Fruit fly (Drosophila melanogaster): ENCODE data around the gene dnt.

The dnt gene

DNA sequence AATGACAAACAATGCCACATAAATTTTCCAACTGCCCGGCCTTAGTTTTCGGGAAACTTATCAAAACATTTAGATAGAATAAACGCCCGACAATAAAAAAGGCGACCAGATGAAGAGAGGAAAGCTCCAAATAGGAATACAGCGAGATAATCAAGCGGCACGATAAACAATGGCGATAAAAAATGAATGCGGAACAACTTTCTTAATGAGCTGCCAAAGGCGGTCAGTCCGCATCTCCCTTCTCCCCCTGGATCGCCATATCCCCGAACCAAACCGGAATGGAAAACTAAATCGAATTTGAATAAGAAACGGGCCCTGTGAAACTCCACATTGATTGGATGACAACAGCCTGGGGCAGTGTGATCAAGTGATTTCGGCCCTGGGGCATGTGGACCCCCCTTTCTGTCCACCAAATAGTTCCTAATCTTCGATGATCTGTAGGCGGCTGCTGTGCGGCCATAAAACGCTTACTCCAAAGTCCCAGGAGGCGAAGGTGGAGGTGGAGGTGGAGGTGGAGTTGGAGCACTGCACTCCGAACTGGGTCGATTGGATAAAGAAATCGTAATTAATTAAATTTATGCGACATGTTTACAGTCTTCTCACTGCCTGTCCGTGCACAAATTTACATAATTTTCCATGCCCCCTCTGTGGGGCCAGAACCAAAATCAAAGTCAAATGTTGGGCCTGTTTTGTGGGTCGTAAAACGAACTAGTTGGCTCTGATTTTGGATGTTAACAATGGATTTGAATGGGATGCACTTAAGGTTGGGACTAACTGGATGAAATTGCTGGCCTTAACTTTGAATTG lies 42.0 kb downstream of the dnt start:
- TF ChIP-seq Clk (GFP tag; optimal IDR thresholded peaks at IDR 0.05) (no peak), kay (GFP tag; ENCODE audit: borderline replicate concordance) (no peak), pad (GFP tag; optimal IDR thresholded peaks at IDR 0.05) (no peak)

DNA sequence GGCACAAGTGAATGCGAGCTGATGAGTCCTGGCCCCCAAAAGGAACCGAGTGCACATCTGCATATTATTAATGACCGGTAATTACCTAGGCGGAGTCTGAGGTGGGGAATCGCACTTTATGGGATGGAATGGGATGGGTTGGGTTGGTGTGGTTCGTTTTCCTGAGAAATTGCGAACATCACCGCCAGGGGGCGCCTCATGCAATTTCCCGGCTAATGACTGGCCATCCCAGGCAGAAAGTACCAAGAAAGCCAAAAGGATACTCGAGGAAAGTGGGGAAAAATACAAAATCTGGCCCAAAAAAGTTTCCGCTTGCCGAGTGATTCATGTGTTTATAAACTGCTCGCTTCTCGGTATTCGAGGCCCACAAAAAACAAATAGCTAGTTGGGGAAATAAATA lies 43.7 kb downstream of the dnt start:
- TF ChIP-seq pad (GFP tag; optimal IDR thresholded peaks at IDR 0.05) = no peak
- TF ChIP-seq Crg-1 (GFP tag; optimal IDR thresholded peaks at IDR 0.05) = no peak
- no peak for TF ChIP-seq Clk (GFP tag; optimal IDR thresholded peaks at IDR 0.05)
- no peak for TF ChIP-seq CG7045 (GFP tag; optimal IDR thresholded peaks at IDR 0.05)
- no peak for TF ChIP-seq Mnt (GFP tag; optimal IDR thresholded peaks at IDR 0.05)
- TF ChIP-seq tj (GFP tag; optimal IDR thresholded peaks at IDR 0.05) = no peak
- TF ChIP-seq kay (GFP tag; ENCODE audit: borderline replicate concordance) = no peak
- TF ChIP-seq CG14711 (tag; optimal IDR thresholded peaks at IDR 0.05) = no peak
- TF ChIP-seq CG1620 (GFP tag; optimal IDR thresholded peaks at IDR 0.05) = no peak
- TF ChIP-seq CG12768 (GFP tag; optimal IDR thresholded peaks at IDR 0.05) = no peak
- no peak for TF ChIP-seq ovo (GFP tag; optimal IDR thresholded peaks at IDR 0.05)
- TF ChIP-seq CG11617 (GFP tag; optimal IDR thresholded peaks at IDR 0.05) = no peak
- no peak for TF ChIP-seq CG33017 (tag; optimal IDR thresholded peaks at IDR 0.05)

- TF ChIP-seq Crg-1 (GFP tag; optimal IDR thresholded peaks at IDR 0.05) (no peak), CG33017 (tag; optimal IDR thresholded peaks at IDR 0.05) (no peak), toe (GFP tag; optimal IDR thresholded peaks at IDR 0.05) (no peak), pad (GFP tag; optimal IDR thresholded peaks at IDR 0.05) (no peak), Mnt (GFP tag; optimal IDR thresholded peaks at IDR 0.05) (no peak), bab1 (GFP tag; optimal IDR thresholded peaks at IDR 0.05) (no peak), Hr96 (GFP tag; optimal IDR thresholded peaks at IDR 0.05) (no peak), CG11617 (GFP tag; optimal IDR thresholded peaks at IDR 0.05) (no peak), CG7045 (GFP tag; optimal IDR thresholded peaks at IDR 0.05) (no peak), kay (GFP tag; ENCODE audit: borderline replicate concordance) (no peak), Clk (GFP tag; optimal IDR thresholded peaks at IDR 0.05) (no peak)
Observed at dm6 chr2L:19317778-19318177, 45.2 kb downstream of the dnt start.

DNA sequence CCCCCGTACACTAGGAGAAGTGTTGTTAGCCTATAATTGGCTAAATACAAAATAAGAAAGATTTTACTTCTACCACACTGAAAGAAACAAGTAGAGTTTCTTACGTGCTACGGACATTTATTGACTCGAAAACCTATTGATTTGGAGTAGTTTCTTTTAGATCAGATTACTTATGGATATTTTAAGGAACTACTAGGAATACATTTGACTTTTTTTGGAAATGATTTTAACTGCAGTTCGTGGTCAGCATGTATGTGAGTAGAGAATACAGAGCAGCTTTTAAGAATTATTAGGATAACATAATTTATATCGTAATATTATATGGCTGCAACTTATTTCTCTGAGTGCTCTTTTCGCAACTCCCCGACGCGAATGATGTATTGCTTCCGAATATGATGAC lies 48.4 kb downstream of the dnt start:
- TF ChIP-seq Clk (GFP tag; optimal IDR thresholded peaks at IDR 0.05) = no peak
- no peak for TF ChIP-seq Crg-1 (GFP tag; optimal IDR thresholded peaks at IDR 0.05)
- TF ChIP-seq ovo (GFP tag; optimal IDR thresholded peaks at IDR 0.05) = no peak
- no peak for TF ChIP-seq cic (GFP tag; optimal IDR thresholded peaks at IDR 0.05)
- no peak for TF ChIP-seq toe (GFP tag; optimal IDR thresholded peaks at IDR 0.05)
- TF ChIP-seq CG7045 (GFP tag; optimal IDR thresholded peaks at IDR 0.05) = no peak
- no peak for TF ChIP-seq CG14711 (tag; optimal IDR thresholded peaks at IDR 0.05)
- no peak for TF ChIP-seq CG5204 (GFP tag; optimal IDR thresholded peaks at IDR 0.05)
- TF ChIP-seq CG12768 (GFP tag; optimal IDR thresholded peaks at IDR 0.05) = no peak
- TF ChIP-seq CG1620 (GFP tag; optimal IDR thresholded peaks at IDR 0.05) = no peak
- TF ChIP-seq CG33017 (tag; optimal IDR thresholded peaks at IDR 0.05) = no peak
- TF ChIP-seq bab1 (GFP tag; optimal IDR thresholded peaks at IDR 0.05) = no peak
- no peak for TF ChIP-seq CG7101 (tag; optimal IDR thresholded peaks at IDR 0.05)
- TF ChIP-seq CG11617 (GFP tag; optimal IDR thresholded peaks at IDR 0.05) = no peak
- TF ChIP-seq Hr96 (GFP tag; optimal IDR thresholded peaks at IDR 0.05) = no peak
- TF ChIP-seq cnc (optimal IDR thresholded peaks at IDR 0.05) = no peak

DNA sequence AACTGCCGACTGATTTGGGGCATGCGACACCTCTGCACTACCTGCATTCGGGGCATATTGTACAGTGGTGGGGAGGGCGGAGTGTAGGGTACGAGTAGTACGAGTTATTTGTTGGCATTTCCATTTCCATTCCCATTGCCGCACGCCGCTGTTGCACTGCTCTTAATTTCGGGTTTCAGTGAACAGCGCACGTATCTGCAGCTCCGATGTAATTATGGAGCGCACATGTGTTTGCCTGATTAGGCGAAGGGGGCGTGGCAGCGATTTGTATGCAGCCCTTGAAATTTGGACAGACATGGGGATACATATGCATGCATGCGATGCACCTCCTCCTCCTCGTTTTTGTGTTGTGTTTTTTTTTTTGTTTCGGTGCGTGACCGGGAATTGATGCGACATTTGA lies 49.6 kb downstream of the dnt start:
- TF ChIP-seq Mnt (GFP tag; optimal IDR thresholded peaks at IDR 0.05) (no peak), ovo (GFP tag; optimal IDR thresholded peaks at IDR 0.05) (no peak), CG11617 (GFP tag; optimal IDR thresholded peaks at IDR 0.05) (no peak), CG12768 (GFP tag; optimal IDR thresholded peaks at IDR 0.05) (no peak), tj (GFP tag; optimal IDR thresholded peaks at IDR 0.05) (no peak)

DNA sequence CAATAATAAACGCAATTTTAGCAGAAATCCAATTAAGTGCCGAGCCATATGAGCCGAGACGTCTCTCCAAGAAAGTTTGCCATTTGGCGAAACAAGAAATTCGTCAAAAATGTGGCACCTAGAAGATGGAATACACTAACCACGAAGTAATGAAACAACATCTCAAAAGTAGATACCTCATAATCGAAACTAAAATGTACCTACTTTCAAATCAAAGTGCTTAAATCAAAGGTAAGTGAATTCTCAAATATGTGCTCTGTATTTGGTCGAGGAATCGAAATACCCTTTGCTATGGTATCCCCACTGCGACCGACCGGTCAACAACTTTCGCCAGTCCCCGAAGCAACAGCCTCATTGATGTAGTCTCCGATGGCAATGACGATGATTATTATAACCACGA lies 55.4 kb downstream of the dnt start:
- no peak for TF ChIP-seq CG7045 (GFP tag; optimal IDR thresholded peaks at IDR 0.05)
- TF ChIP-seq Clk (GFP tag; optimal IDR thresholded peaks at IDR 0.05) = no peak
- no peak for TF ChIP-seq Crg-1 (GFP tag; optimal IDR thresholded peaks at IDR 0.05)
- TF ChIP-seq CG1620 (GFP tag; optimal IDR thresholded peaks at IDR 0.05) = no peak
- no peak for TF ChIP-seq CG33017 (tag; optimal IDR thresholded peaks at IDR 0.05)
- TF ChIP-seq CG14711 (tag; optimal IDR thresholded peaks at IDR 0.05) = no peak
- TF ChIP-seq CG12768 (GFP tag; optimal IDR thresholded peaks at IDR 0.05) = no peak
- no peak for TF ChIP-seq cnc (optimal IDR thresholded peaks at IDR 0.05)
- no peak for TF ChIP-seq bab1 (GFP tag; optimal IDR thresholded peaks at IDR 0.05)
- TF ChIP-seq pad (GFP tag; optimal IDR thresholded peaks at IDR 0.05) = no peak
- no peak for TF ChIP-seq CG11617 (GFP tag; optimal IDR thresholded peaks at IDR 0.05)
- TF ChIP-seq cic (GFP tag; optimal IDR thresholded peaks at IDR 0.05) = no peak

- TF ChIP-seq CG12768 (GFP tag; optimal IDR thresholded peaks at IDR 0.05) = no peak
- TF ChIP-seq CG11617 (GFP tag; optimal IDR thresholded peaks at IDR 0.05) = no peak
- TF ChIP-seq CG33017 (tag; optimal IDR thresholded peaks at IDR 0.05) = no peak
- no peak for TF ChIP-seq CG14711 (tag; optimal IDR thresholded peaks at IDR 0.05)
- no peak for TF ChIP-seq CG5204 (GFP tag; optimal IDR thresholded peaks at IDR 0.05)
- no peak for TF ChIP-seq Hr96 (GFP tag; optimal IDR thresholded peaks at IDR 0.05)
- no peak for TF ChIP-seq CG1620 (GFP tag; optimal IDR thresholded peaks at IDR 0.05)
- no peak for TF ChIP-seq cnc (optimal IDR thresholded peaks at IDR 0.05)
- no peak for TF ChIP-seq tj (GFP tag; optimal IDR thresholded peaks at IDR 0.05)
- no peak for TF ChIP-seq cic (GFP tag; optimal IDR thresholded peaks at IDR 0.05)
- no peak for TF ChIP-seq Mnt (GFP tag; optimal IDR thresholded peaks at IDR 0.05)
- TF ChIP-seq bab1 (GFP tag; optimal IDR thresholded peaks at IDR 0.05) = no peak
- no peak for TF ChIP-seq Clk (GFP tag; optimal IDR thresholded peaks at IDR 0.05)
- no peak for TF ChIP-seq kay (GFP tag; ENCODE audit: borderline replicate concordance)
- no peak for TF ChIP-seq CG7101 (tag; optimal IDR thresholded peaks at IDR 0.05)
- no peak for TF ChIP-seq Crg-1 (GFP tag; optimal IDR thresholded peaks at IDR 0.05)
- no peak for TF ChIP-seq toe (GFP tag; optimal IDR thresholded peaks at IDR 0.05)
- TF ChIP-seq CG7045 (GFP tag; optimal IDR thresholded peaks at IDR 0.05) = no peak
Observed at dm6 chr2L:19299833-19300305, 63.2 kb downstream of the dnt start, which contains the start of the genes CG17564 and CG10750. TSS of gene CG17564 (minus strand) at chr2L:19299933. TSS of gene CG10750 (plus strand) at chr2L:19300255.
